Worm (Caenorhabditis elegans): ENCODE results near the gene M03E7.1.

DNA sequence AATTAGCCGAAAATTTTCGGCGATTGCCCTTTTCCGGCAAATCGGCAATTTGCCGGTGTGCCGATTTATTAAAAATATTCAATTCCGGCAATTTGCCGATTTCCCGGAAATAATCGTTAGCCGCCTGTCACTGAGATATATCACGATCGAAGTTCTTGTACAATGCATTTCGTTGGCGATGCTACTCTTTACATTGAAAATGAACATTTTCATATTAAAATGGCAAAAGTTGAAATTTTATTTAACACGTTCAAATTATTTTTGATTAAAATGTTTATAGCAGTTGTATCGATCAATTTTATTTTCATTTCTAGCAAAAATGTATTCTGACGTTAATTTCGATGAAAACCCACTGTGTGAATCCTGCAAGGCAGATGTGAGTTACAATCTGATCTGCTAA lies 6.8 kb upstream of the M03E7.1 start, which contains the start of gene M03E7.3:
- no peak for TF ChIP-seq unc-62 (GFP tag; optimal IDR thresholded peaks at IDR 0.05)
- TF ChIP-seq nhr-23 (tag; optimal IDR thresholded peaks at IDR 0.05) = no peak
- no peak for TF ChIP-seq nhr-12 (tag; optimal IDR thresholded peaks at IDR 0.05)
- no peak for TF ChIP-seq ZK546.5 (tag; optimal IDR thresholded peaks at IDR 0.05)
- no peak for TF ChIP-seq hmg-11 (tag; optimal IDR thresholded peaks at IDR 0.05)
- TF ChIP-seq nhr-237 (tag; optimal IDR thresholded peaks at IDR 0.05) = no peak
- no peak for TF ChIP-seq elt-2 (tag; optimal IDR thresholded peaks at IDR 0.05)
